Worm (Caenorhabditis elegans): ENCODE results near the gene sad-1.

sad-1 gene

DNA sequence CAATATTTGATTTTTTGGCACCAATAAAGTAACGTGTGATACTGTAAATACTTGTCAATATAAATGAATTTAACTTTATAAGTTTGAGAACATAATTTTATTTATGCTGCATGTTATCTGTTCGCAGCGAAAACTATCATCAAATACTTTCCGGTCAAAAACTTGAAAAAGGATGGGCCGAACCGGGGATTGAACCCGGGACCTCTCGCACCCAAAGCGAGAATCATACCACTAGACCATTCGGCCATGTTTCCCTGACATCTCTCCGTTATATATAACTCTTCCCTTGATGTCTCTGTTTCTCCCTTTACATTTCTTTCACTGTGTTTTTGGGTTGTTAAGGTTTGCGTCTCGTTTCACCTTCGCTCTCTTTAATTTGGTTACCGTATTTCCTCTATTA is 11.3 kb upstream of the sad-1 start (continued):
- no peak for TF ChIP-seq nhr-77 (tag; optimal IDR thresholded peaks at IDR 0.05)
- TF ChIP-seq fkh-10 (GFP tag; optimal IDR thresholded peaks at IDR 0.05): no peak
- peak; percentile 23 for TF ChIP-seq jun-1 (tag; optimal IDR thresholded peaks at IDR 0.05)
- no peak for TF ChIP-seq ztf-11 (tag; optimal IDR thresholded peaks at IDR 0.05)
- no peak for TF ChIP-seq mml-1 (tag; optimal IDR thresholded peaks at IDR 0.05)
- no peak for TF ChIP-seq ama-1 (optimal IDR thresholded peaks at IDR 0.05)
- TF ChIP-seq nhr-67 (tag; optimal IDR thresholded peaks at IDR 0.05): no peak
- TF ChIP-seq unc-62 (GFP tag; optimal IDR thresholded peaks at IDR 0.05): no peak
- no peak for TF ChIP-seq egl-5 (tag; optimal IDR thresholded peaks at IDR 0.05)

ce11 chrX:13510997-13511396 is 10.5 kb upstream of the sad-1 start, which contains the start of gene col-185:
Gene col-185, minus strand, starts transcription at chrX:13511097.
- TF ChIP-seq zag-1 (tag; optimal IDR thresholded peaks at IDR 0.05): no peak

- TF ChIP-seq pha-4 (tag; optimal IDR thresholded peaks at IDR 0.05): no peak
- TF ChIP-seq ceh-28 (tag; optimal IDR thresholded peaks at IDR 0.05): no peak
- no peak for TF ChIP-seq nhr-11 (tag; optimal IDR thresholded peaks at IDR 0.05)
Measured at ce11 chrX:13510234-13510837, 9.9 kb upstream of the sad-1 start.

- TF ChIP-seq nhr-23 (tag; optimal IDR thresholded peaks at IDR 0.05): no peak
- TF ChIP-seq ztf-11 (tag; optimal IDR thresholded peaks at IDR 0.05): no peak
- TF ChIP-seq elt-3 (tag; optimal IDR thresholded peaks at IDR 0.05): no peak
- TF ChIP-seq nfya-1 (tag; optimal IDR thresholded peaks at IDR 0.05; ENCODE audit: insufficient read depth): no peak
- TF ChIP-seq mml-1 (tag; optimal IDR thresholded peaks at IDR 0.05): no peak
- no peak for TF ChIP-seq tbx-2 (tag; optimal IDR thresholded peaks at IDR 0.05)
- TF ChIP-seq ceh-16 (tag; optimal IDR thresholded peaks at IDR 0.05): no peak
- no peak for TF ChIP-seq pqm-1 (tag; optimal IDR thresholded peaks at IDR 0.05)
- no peak for TF ChIP-seq eor-1 (tag; optimal IDR thresholded peaks at IDR 0.05)
- no peak for TF ChIP-seq zag-1 (tag; optimal IDR thresholded peaks at IDR 0.05)
- no peak for TF ChIP-seq nhr-67 (tag; optimal IDR thresholded peaks at IDR 0.05)
- no peak for TF ChIP-seq sea-2 (GFP tag; optimal IDR thresholded peaks at IDR 0.05)
- no peak for TF ChIP-seq egl-27 (tag; optimal IDR thresholded peaks at IDR 0.05)
- TF ChIP-seq R02D3.7 (tag; optimal IDR thresholded peaks at IDR 0.05): no peak
- no peak for TF ChIP-seq unc-62 (GFP tag; optimal IDR thresholded peaks at IDR 0.05)
- no peak for TF ChIP-seq lin-15B (tag; optimal IDR thresholded peaks at IDR 0.05)
- no peak for TF ChIP-seq unc-39 (tag; optimal IDR thresholded peaks at IDR 0.05)
- no peak for TF ChIP-seq ZK546.5 (tag; optimal IDR thresholded peaks at IDR 0.05)
- TF ChIP-seq elt-1 (tag; optimal IDR thresholded peaks at IDR 0.05): no peak
- no peak for TF ChIP-seq ama-1 (optimal IDR thresholded peaks at IDR 0.05)
Measured at ce11 chrX:13507233-13507632, 6.8 kb upstream of the sad-1 start, which contains the start of gene H06A10.1. Gene H06A10.1, plus strand, starts transcription at chrX:13507533.

ce11 chrX:13506493-13506892 is 6.0 kb upstream of the sad-1 start:
- TF ChIP-seq nhr-25 (tag; optimal IDR thresholded peaks at IDR 0.05): no peak
- TF ChIP-seq tbx-2 (tag; optimal IDR thresholded peaks at IDR 0.05): no peak
- no peak for TF ChIP-seq fkh-10 (GFP tag; optimal IDR thresholded peaks at IDR 0.05)
- no peak for TF ChIP-seq lin-39 (tag; optimal IDR thresholded peaks at IDR 0.05)
- no peak for TF ChIP-seq sea-2 (GFP tag; optimal IDR thresholded peaks at IDR 0.05)
- no peak for TF ChIP-seq aly-2 (tag; optimal IDR thresholded peaks at IDR 0.05)
- TF ChIP-seq daf-12 (tag; optimal IDR thresholded peaks at IDR 0.05): no peak

- TF ChIP-seq lin-39 (tag; optimal IDR thresholded peaks at IDR 0.05) (peak; percentile 16), elt-2 (tag; optimal IDR thresholded peaks at IDR 0.05) (no peak), nhr-76 (tag; optimal IDR thresholded peaks at IDR 0.05) (no peak)
Measured at ce11 chrX:13506043-13506442, 5.6 kb upstream of the sad-1 start.
